Worm (Caenorhabditis elegans) whole organism, L3 larva: ENCODE data around the gene cnc-10.

Experiments
- R02D3.7 ChIP-seq: fragments of 150-350 bp; optimal IDR thresholded peaks from 2 replicates; lab custom pipeline; 2014; ENCODE audit warnings: missing biosample characterization, missing genetic modification characterization
- ZK546.5 ChIP-seq: sonication (generic microtip); optimal IDR thresholded peaks from 2 replicates; lab custom pipeline; 2017; ENCODE audit warnings: missing biosample characterization, missing genetic modification characterization
- aly-2 ChIP-seq: fragments of 150-350 bp; optimal IDR thresholded peaks from 2 replicates; lab custom pipeline; 2014; ENCODE audit warnings: missing biosample characterization, missing genetic modification characterization
- ama-1 ChIP-seq: fragments of 150-350 bp; optimal IDR thresholded peaks from 2 replicates; lab custom pipeline; 2018
- ceh-16 ChIP-seq: sonication (generic microtip); optimal IDR thresholded peaks from 2 replicates; lab custom pipeline; 2017; ENCODE audit warnings: missing biosample characterization, missing genetic modification characterization
- ceh-28 ChIP-seq: fragments of 150-350 bp; optimal IDR thresholded peaks from 2 replicates; lab custom pipeline; 2014; ENCODE audit warnings: missing biosample characterization, missing genetic modification reagents, missing genetic modification characterization
- ceh-82 ChIP-seq: fragments of 150-350 bp; optimal IDR thresholded peaks from 2 replicates; lab custom pipeline; 2014; ENCODE audit warnings: missing biosample characterization, missing genetic modification characterization
- ceh-9 ChIP-seq: sonication (generic microtip); optimal IDR thresholded peaks from 2 replicates; lab custom pipeline; 2018; ENCODE audit warnings: missing biosample characterization, missing genetic modification characterization
- daf-12 ChIP-seq: fragments of 150-350 bp; optimal IDR thresholded peaks from 2 replicates; lab custom pipeline; 2014; ENCODE audit warnings: missing biosample characterization, missing genetic modification reagents, missing genetic modification characterization
- egl-27 ChIP-seq: sonication (generic microtip); optimal IDR thresholded peaks from 4 replicates; lab custom pipeline; 2017; ENCODE audit warnings: missing biosample characterization, missing genetic modification reagents, missing genetic modification characterization
- egl-5 ChIP-seq: fragments of 150-350 bp; optimal IDR thresholded peaks from 2 replicates; lab custom pipeline; 2017; ENCODE audit warnings: missing biosample characterization, missing genetic modification reagents, missing genetic modification characterization, inconsistent platforms
- elt-1 ChIP-seq: fragments of 150-350 bp; optimal IDR thresholded peaks from 2 replicates; lab custom pipeline; 2014; ENCODE audit warnings: missing biosample characterization, missing genetic modification characterization
- elt-2 ChIP-seq: sonication (generic microtip); optimal IDR thresholded peaks from 2 replicates; lab custom pipeline; 2016; ENCODE audit warnings: missing genetic modification reagents, mild to moderate bottlenecking, missing genetic modification characterization, missing compliant biosample characterization
- elt-3 ChIP-seq, 3 experiments: fragments of 150-350 bp in 1 of 3; sonication (generic microtip) in 2 of 3; optimal IDR thresholded peaks; 2 replicates in 2 of 3; 4 replicates in 1 of 3; lab custom pipeline; 2014 to 2017; ENCODE audit warnings: missing biosample characterization in 3 of 3, missing genetic modification characterization in 3 of 3
- eor-1 ChIP-seq, 2 experiments: fragments of 150-350 bp; optimal IDR thresholded peaks; 2 replicates each; lab custom pipeline; 2014 to 2018; ENCODE audit warnings: missing biosample characterization in 2 of 2, missing genetic modification characterization in 2 of 2
- fkh-10 ChIP-seq: sonication (generic microtip); optimal IDR thresholded peaks from 2 replicates; lab custom pipeline; 2017; ENCODE audit warnings: missing biosample characterization, missing genetic modification reagents, missing genetic modification characterization
- fkh-2 ChIP-seq: fragments of 150-350 bp; optimal IDR thresholded peaks from 2 replicates; lab custom pipeline; 2014; ENCODE audit warnings: missing biosample characterization, missing genetic modification reagents, missing genetic modification characterization
- fos-1 ChIP-seq: fragments of 150-350 bp; optimal IDR thresholded peaks from 2 replicates; lab custom pipeline; 2014; ENCODE audit warnings: missing biosample characterization, missing genetic modification characterization
- hmg-11 ChIP-seq: sonication (generic microtip); optimal IDR thresholded peaks from 2 replicates; lab custom pipeline; 2016; ENCODE audit warnings: missing genetic modification characterization, missing compliant biosample characterization
- jun-1 ChIP-seq: fragments of 150-350 bp; optimal IDR thresholded peaks from 2 replicates; lab custom pipeline; 2014; ENCODE audit warnings: missing biosample characterization, missing genetic modification reagents, missing genetic modification characterization
- lin-15B ChIP-seq: fragments of 150-350 bp; optimal IDR thresholded peaks from 2 replicates; lab custom pipeline; 2014; ENCODE audit warnings: missing biosample characterization, missing genetic modification characterization
- lin-39 ChIP-seq: fragments of 150-350 bp; optimal IDR thresholded peaks from 2 replicates; lab custom pipeline; 2018; ENCODE audit warnings: missing biosample characterization, missing genetic modification reagents, missing genetic modification characterization
- lsy-12 ChIP-seq: sonication (generic microtip); optimal IDR thresholded peaks from 2 replicates; lab custom pipeline; 2016; ENCODE audit warnings: mild to moderate bottlenecking, missing genetic modification characterization, missing compliant biosample characterization
- mml-1 ChIP-seq: fragments of 150-350 bp; sonication (generic microtip); optimal IDR thresholded peaks from 3 replicates; lab custom pipeline; 2014; ENCODE audit warnings: missing biosample characterization, missing genetic modification characterization
- nfya-1 ChIP-seq: sonication (generic microtip); optimal IDR thresholded peaks from 2 replicates; lab custom pipeline; 2017; ENCODE audit warnings: missing genetic modification characterization, mild to moderate bottlenecking, missing compliant biosample characterization, antibody characterized with exemption, moderate library complexity; ENCODE audit not compliant: insufficient read depth
- nhr-11 ChIP-seq: fragments of 150-350 bp; optimal IDR thresholded peaks from 2 replicates; lab custom pipeline; 2014; ENCODE audit warnings: missing biosample characterization, missing genetic modification characterization
- nhr-12 ChIP-seq: fragments of 150-350 bp; optimal IDR thresholded peaks from 2 replicates; lab custom pipeline; 2014; ENCODE audit warnings: missing biosample characterization, missing genetic modification characterization
- nhr-23 ChIP-seq: fragments of 150-350 bp; optimal IDR thresholded peaks from 2 replicates; lab custom pipeline; 2014; ENCODE audit warnings: missing biosample characterization, missing genetic modification reagents, missing genetic modification characterization
- nhr-237 ChIP-seq: fragments of 150-350 bp; optimal IDR thresholded peaks from 2 replicates; lab custom pipeline; 2014; ENCODE audit warnings: missing biosample characterization, missing genetic modification characterization
- nhr-25 ChIP-seq: sonication (generic microtip); optimal IDR thresholded peaks from 2 replicates; lab custom pipeline; 2017; ENCODE audit warnings: missing biosample characterization, missing genetic modification characterization
- nhr-28 ChIP-seq: fragments of 150-350 bp; optimal IDR thresholded peaks from 2 replicates; lab custom pipeline; 2014; ENCODE audit warnings: missing biosample characterization, missing genetic modification characterization
- nhr-43 ChIP-seq: sonication (generic microtip); optimal IDR thresholded peaks from 2 replicates; lab custom pipeline; 2016; ENCODE audit warnings: mild to moderate bottlenecking, missing genetic modification characterization, missing compliant biosample characterization; ENCODE audit not compliant: poor library complexity, severe bottlenecking
- nhr-67 ChIP-seq: fragments of 150-350 bp; optimal IDR thresholded peaks from 2 replicates; lab custom pipeline; 2014; ENCODE audit warnings: missing biosample characterization, missing genetic modification characterization
- nhr-76 ChIP-seq: fragments of 150-350 bp; sonication (generic microtip); optimal IDR thresholded peaks from 5 replicates; lab custom pipeline; 2014; ENCODE audit warnings: missing biosample characterization, missing genetic modification characterization
- nhr-77 ChIP-seq: fragments of 150-350 bp; optimal IDR thresholded peaks from 2 replicates; lab custom pipeline; 2014; ENCODE audit warnings: missing biosample characterization, missing genetic modification characterization
- pha-4 ChIP-seq: fragments of 150-350 bp; optimal IDR thresholded peaks from 2 replicates; lab custom pipeline; 2014; ENCODE audit warnings: missing biosample characterization, missing genetic modification reagents, missing genetic modification characterization
- pqm-1 ChIP-seq: fragments of 150-350 bp; optimal IDR thresholded peaks from 2 replicates; lab custom pipeline; 2017; ENCODE audit warnings: missing biosample characterization, missing genetic modification characterization, inconsistent platforms
- sea-2 ChIP-seq: fragments of 150-350 bp; sonication (generic microtip); optimal IDR thresholded peaks from 4 replicates; lab custom pipeline; 2014; ENCODE audit warnings: missing biosample characterization, missing genetic modification reagents, missing genetic modification characterization
- skn-1 ChIP-seq: fragments of 150-350 bp; optimal IDR thresholded peaks from 2 replicates; lab custom pipeline; 2014; ENCODE audit warnings: missing biosample characterization, missing genetic modification characterization
- snpc-4 ChIP-seq: fragments of 150-350 bp; optimal IDR thresholded peaks from 2 replicates; lab custom pipeline; 2014; ENCODE audit warnings: missing biosample characterization, missing genetic modification characterization
- tbx-2 ChIP-seq: sonication (generic microtip); optimal IDR thresholded peaks from 2 replicates; lab custom pipeline; 2016; ENCODE audit warnings: mild to moderate bottlenecking, missing genetic modification characterization, missing compliant biosample characterization
- unc-39 ChIP-seq: sonication (generic microtip); optimal IDR thresholded peaks from 4 replicates; lab custom pipeline; 2017; ENCODE audit warnings: missing biosample characterization, missing genetic modification characterization
- unc-62 ChIP-seq: fragments of 150-350 bp; sonication (generic microtip); optimal IDR thresholded peaks from 4 replicates; lab custom pipeline; 2014; ENCODE audit warnings: missing biosample characterization, missing genetic modification reagents, missing genetic modification characterization
- zag-1 ChIP-seq: fragments of 150-350 bp; optimal IDR thresholded peaks from 2 replicates; lab custom pipeline; 2014; ENCODE audit warnings: missing biosample characterization, missing genetic modification characterization
- ztf-11 ChIP-seq: fragments of 150-350 bp; optimal IDR thresholded peaks from 2 replicates; lab custom pipeline; 2014; ENCODE audit warnings: missing biosample characterization, missing genetic modification characterization
- ztf-4 ChIP-seq: fragments of 150-350 bp; optimal IDR thresholded peaks from 2 replicates; lab custom pipeline; 2014; ENCODE audit warnings: missing biosample characterization, missing genetic modification characterization

cnc-10 gene

DNA sequence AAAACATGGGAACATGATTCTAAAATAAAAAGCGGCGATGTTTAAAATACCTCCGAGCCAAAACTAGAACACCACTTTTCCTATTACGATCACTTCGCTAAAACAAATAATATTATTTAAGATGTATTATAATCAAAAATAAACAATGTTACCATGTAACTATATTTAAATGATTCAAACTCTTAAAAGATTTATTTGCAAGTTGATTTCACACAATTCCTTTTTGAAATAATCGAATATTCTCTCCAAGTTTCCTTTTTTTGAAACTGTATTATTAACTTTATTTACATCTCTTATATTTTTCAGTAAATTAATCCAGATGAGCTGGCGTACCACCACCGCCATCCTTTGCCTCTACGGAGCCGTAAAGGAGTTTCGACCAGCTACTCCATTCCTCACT, 41.8 kb upstream of the cnc-10 start, which contains the start of gene folt-1:
Gene folt-1 (plus strand): TSS at position 301 of the 400 bp plus-strand sequence.
- TF ChIP-seq sea-2 (GFP tag; lab: Kevin White, UChicago) (no peak), R02D3.7 (tag; lab: Kevin White, UChicago) (no peak), egl-27 (no peak), nhr-12 (no peak), ceh-9 (tag; lab: Kevin White, UChicago) (no peak), snpc-4 (no peak), unc-39 (tag; lab: Kevin White, UChicago) (no peak), ceh-82 (no peak), nhr-25 (no peak), elt-3 (tag; optimal IDR thresholded peaks at IDR 0.05; lab: Kevin White, UChicago) (no peak), elt-1 (tag; lab: Kevin White, UChicago) (no peak), tbx-2 (tag; lab: Kevin White, UChicago) (no peak), lin-15B (tag; lab: Kevin White, UChicago) (no peak), pha-4 (tag; lab: Kevin White, UChicago) (no peak)

DNA sequence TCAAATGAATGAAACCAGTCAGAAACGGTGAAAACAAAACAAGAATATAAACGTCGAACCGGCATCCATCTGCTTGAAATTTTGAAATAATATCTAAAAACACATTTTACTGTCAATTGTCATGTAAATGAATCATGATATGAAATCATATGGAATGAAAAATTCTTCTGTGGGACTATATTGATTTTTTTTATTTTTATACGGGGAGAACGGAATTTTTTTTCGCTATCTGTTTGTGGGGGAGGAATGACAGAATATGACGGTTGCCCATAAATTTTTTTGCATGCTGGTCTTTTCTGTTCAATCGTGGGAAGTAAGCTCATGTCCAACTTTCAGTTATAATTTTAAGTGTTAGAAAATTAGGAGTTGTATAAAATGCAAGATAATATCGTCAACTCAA, 38.3 kb upstream of the cnc-10 start, which contains the start of gene C06H2.7:
Gene C06H2.7 (minus strand): TSS at position 101 of the 400 bp plus-strand sequence.
- TF ChIP-seq nhr-25: no peak
- no peak for TF ChIP-seq lin-15B (tag; lab: Kevin White, UChicago)
- TF ChIP-seq R02D3.7 (tag; lab: Kevin White, UChicago): no peak
- TF ChIP-seq skn-1 (tag; lab: Kevin White, UChicago): no peak
- TF ChIP-seq nhr-11: no peak
- no peak for TF ChIP-seq nhr-23

DNA sequence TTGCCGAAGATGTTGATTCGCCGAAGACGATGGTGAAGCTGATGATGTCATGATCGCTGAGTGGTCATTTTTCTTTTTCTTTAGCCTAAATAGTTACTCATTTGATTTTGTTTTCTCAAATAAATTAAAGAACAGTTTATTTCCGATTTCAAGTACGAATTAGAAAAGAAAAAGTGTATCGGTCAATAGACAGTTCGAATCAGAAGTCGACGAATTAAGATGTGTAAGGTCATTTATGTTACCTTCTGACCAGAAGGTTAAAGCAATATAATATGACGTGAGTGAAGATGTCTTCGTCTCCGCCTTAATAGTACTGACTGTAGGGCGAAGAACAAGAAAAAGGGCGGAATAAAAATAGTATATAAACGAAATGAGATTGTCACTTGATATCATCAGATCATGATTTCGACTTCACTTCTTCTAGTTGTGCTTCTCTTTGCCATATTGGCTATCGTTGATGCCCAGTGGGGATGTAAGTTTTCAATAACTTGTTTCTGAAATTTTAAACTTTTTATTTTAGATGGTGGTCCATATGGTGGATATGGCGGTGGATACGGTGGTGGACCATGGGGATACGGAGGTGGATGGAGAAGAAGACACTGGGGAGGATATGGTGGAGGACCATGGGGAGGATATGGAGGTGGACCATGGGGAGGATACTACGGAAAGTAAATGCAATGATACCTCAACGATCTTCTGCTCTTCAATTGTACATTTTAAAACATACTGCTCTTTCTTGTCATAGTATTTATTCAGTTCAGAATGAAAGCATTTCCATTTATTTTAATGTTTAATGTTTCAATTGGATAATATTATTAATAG, 35.9 kb upstream of the cnc-10 start, which contains the start of the genes T19C4.24 and nlp-33:
Gene T19C4.24 (minus strand): TSS at position 51 of the 822 bp plus-strand sequence.
Gene nlp-33 (plus strand): TSS at position 389 of the 822 bp plus-strand sequence.
- peak in 1 of 3 experiments; percentile 79 for TF ChIP-seq elt-3 (tag; optimal IDR thresholded peaks at IDR 0.05; lab: Kevin White, UChicago)
- TF ChIP-seq ceh-28: no peak
- no peak for TF ChIP-seq nhr-11
- no peak for TF ChIP-seq jun-1 (tag; lab: Kevin White, UChicago)
- no peak for TF ChIP-seq ztf-11
- TF ChIP-seq ama-1: peak; percentile 91
- no peak for TF ChIP-seq snpc-4
- no peak for TF ChIP-seq nhr-77 (tag; lab: Kevin White, UChicago)
- TF ChIP-seq fkh-10 (GFP tag; lab: Kevin White, UChicago): no peak
- TF ChIP-seq mml-1: no peak
- no peak for TF ChIP-seq unc-62 (GFP tag; lab: Kevin White, UChicago)
- TF ChIP-seq lin-15B (tag; lab: Kevin White, UChicago): no peak
- no peak for TF ChIP-seq nhr-76 (tag; lab: Kevin White, UChicago)
- peak; percentile 61 for TF ChIP-seq nhr-43 (tag; lab: Kevin White, UChicago)
- no peak for TF ChIP-seq nhr-67 (tag; lab: Kevin White, UChicago)
- no peak for TF ChIP-seq lin-39 (tag; lab: Kevin White, UChicago)
- TF ChIP-seq egl-5: no peak
- TF ChIP-seq skn-1 (tag; lab: Kevin White, UChicago): no peak
- TF ChIP-seq sea-2 (GFP tag; lab: Kevin White, UChicago): no peak
- no peak for TF ChIP-seq ZK546.5
- no peak for TF ChIP-seq nhr-237 (tag; lab: Kevin White, UChicago)
- TF ChIP-seq lsy-12 (tag; lab: Kevin White, UChicago): no peak
- TF ChIP-seq pha-4 (tag; lab: Kevin White, UChicago): no peak
- TF ChIP-seq egl-27: no peak
- TF ChIP-seq nhr-25: peak; percentile 66
- TF ChIP-seq ceh-9 (tag; lab: Kevin White, UChicago): no peak
- no peak for TF ChIP-seq ceh-16 (tag; lab: Kevin White, UChicago)
- no peak for TF ChIP-seq nhr-28
- no peak for TF ChIP-seq eor-1 (tag; optimal IDR thresholded peaks at IDR 0.05; lab: Kevin White, UChicago)
- no peak for TF ChIP-seq elt-2 (tag; lab: Kevin White, UChicago)
- TF ChIP-seq fkh-2 (tag; lab: Kevin White, UChicago): no peak
- TF ChIP-seq nhr-23: peak; percentile 37
- TF ChIP-seq ceh-82: no peak
- no peak for TF ChIP-seq aly-2 (tag; lab: Kevin White, UChicago)
- TF ChIP-seq nfya-1 (tag; lab: Kevin White, UChicago): peak; percentile 34
- no peak for TF ChIP-seq nhr-12
- peak; percentile 8 for TF ChIP-seq R02D3.7 (tag; lab: Kevin White, UChicago)
- no peak for TF ChIP-seq hmg-11 (tag; lab: Kevin White, UChicago)
- no peak for TF ChIP-seq pqm-1
- peak; percentile 50 for TF ChIP-seq elt-1 (tag; lab: Kevin White, UChicago)
- no peak for TF ChIP-seq fos-1
- no peak for TF ChIP-seq daf-12 (tag; lab: Kevin White, UChicago)
- TF ChIP-seq tbx-2 (tag; lab: Kevin White, UChicago): no peak
- no peak for TF ChIP-seq zag-1 (tag; lab: Kevin White, UChicago)
- TF ChIP-seq ztf-4: no peak
- TF ChIP-seq unc-39 (tag; lab: Kevin White, UChicago): no peak
